Worm (Caenorhabditis elegans) whole organism, young adult: ENCODE results near the gene mks-2.
A peak's percentile ranks its signal among the peaks of the same experiment; 100 is the strongest.

Experiments used
- B0261.1 ChIP-seq: sonication (generic microtip); optimal IDR thresholded peaks from 2 replicates; lab custom pipeline; 2016; ENCODE audit warnings: mild to moderate bottlenecking, missing genetic modification characterization, moderate library complexity, missing compliant biosample characterization
- F23B12.7 ChIP-seq: sonication (generic microtip); optimal IDR thresholded peaks from 2 replicates; lab custom pipeline; 2017; ENCODE audit warnings: missing genetic modification characterization, mild to moderate bottlenecking, missing compliant biosample characterization, antibody characterized with exemption, moderate library complexity; ENCODE audit not compliant: insufficient read depth
- F33H1.4 ChIP-seq: fragments of 200-800 bp; sonication (Bioruptor generic); IDR thresholded peaks from 2 replicates; pipeline ENCODE4 v1.3.6; 2022; ENCODE audit warnings: missing genetic modification reagents, missing genetic modification characterization, missing compliant biosample characterization
- F37B4.10 ChIP-seq: fragments of 200-800 bp; sonication (Bioruptor generic); IDR thresholded peaks from 2 replicates; pipeline ENCODE4 v1.3.6; 2022; ENCODE audit warnings: missing genetic modification characterization, missing compliant biosample characterization
- F49E8.2 ChIP-seq: sonication (generic microtip); optimal IDR thresholded peaks from 3 replicates; lab custom pipeline; 2017; ENCODE audit warnings: missing genetic modification characterization, mild to moderate bottlenecking, missing compliant biosample characterization, antibody characterized with exemption, moderate library complexity; ENCODE audit not compliant: insufficient read depth
- F52B5.7 ChIP-seq: sonication (generic microtip); optimal IDR thresholded peaks from 2 replicates; lab custom pipeline; 2016; ENCODE audit warnings: mild to moderate bottlenecking, missing genetic modification characterization, missing compliant biosample characterization
- T07F8.4 ChIP-seq: sonication (generic microtip); optimal IDR thresholded peaks from 2 replicates; lab custom pipeline; 2016; ENCODE audit warnings: mild to moderate bottlenecking, missing genetic modification characterization, moderate library complexity, missing compliant biosample characterization
- Y53F4B.3 ChIP-seq: fragments of 200-800 bp; sonication (Bioruptor generic); IDR thresholded peaks from 2 replicates; pipeline ENCODE4 v1.3.6; 2022; ENCODE audit warnings: missing genetic modification reagents, missing genetic modification characterization, missing compliant biosample characterization
- Y56A3A.18 ChIP-seq: fragments of 200-800 bp; sonication (Bioruptor generic); IDR thresholded peaks from 2 replicates; pipeline ENCODE4 v1.3.6; 2022; ENCODE audit warnings: missing genetic modification reagents, missing genetic modification characterization, missing compliant biosample characterization
- ZK185.1 ChIP-seq: sonication (generic microtip); optimal IDR thresholded peaks from 2 replicates; lab custom pipeline; 2016; ENCODE audit warnings: mild to moderate bottlenecking, missing genetic modification characterization, missing compliant biosample characterization; ENCODE audit not compliant: poor library complexity, severe bottlenecking
- ama-1 ChIP-seq, 3 experiments: fragments of 150-350 bp in 1 of 3; sonication (generic microtip) in 2 of 3; optimal IDR thresholded peaks; 2 replicates each; lab custom pipeline; 2014 to 2018; ENCODE audit warnings: missing biosample characterization in 2 of 3, missing genetic modification characterization in 2 of 3, missing genetic modification reagents in 2 of 3
- atf-7 ChIP-seq: sonication (generic microtip); optimal IDR thresholded peaks from 2 replicates; lab custom pipeline; 2017; ENCODE audit warnings: mild to moderate bottlenecking, missing genetic modification characterization, missing compliant biosample characterization
- attf-5 ChIP-seq: fragments of 200-800 bp; sonication (Bioruptor generic); optimal IDR thresholded peaks from 2 replicates; lab custom pipeline; 2018; ENCODE audit warnings: mild to moderate bottlenecking, missing genetic modification characterization, missing compliant biosample characterization
- bed-2 ChIP-seq: fragments of 200-800 bp; sonication (Bioruptor generic); IDR thresholded peaks from 2 replicates; pipeline ENCODE4 v1.3.6; 2022; ENCODE audit warnings: missing genetic modification reagents, missing genetic modification characterization, missing compliant biosample characterization
- cebp-2 ChIP-seq: fragments of 200-800 bp; sonication (Bioruptor generic); IDR thresholded peaks from 2 replicates; pipeline ENCODE4 v1.3.6; 2022; ENCODE audit warnings: missing genetic modification characterization, missing compliant biosample characterization
- ceh-27 ChIP-seq: fragments of 200-800 bp; sonication (Bioruptor generic); optimal IDR thresholded peaks from 2 replicates; lab custom pipeline; 2018; ENCODE audit warnings: mild to moderate bottlenecking, missing genetic modification characterization, moderate library complexity, missing compliant biosample characterization
- chd-7 ChIP-seq: sonication (generic microtip); optimal IDR thresholded peaks from 2 replicates; lab custom pipeline; 2016; ENCODE audit warnings: mild to moderate bottlenecking, missing genetic modification characterization, moderate library complexity, missing compliant biosample characterization
- die-1 ChIP-seq: sonication (generic microtip); optimal IDR thresholded peaks from 2 replicates; lab custom pipeline; 2016; ENCODE audit warnings: missing genotype, mild to moderate bottlenecking, missing genetic modification characterization, missing compliant biosample characterization
- dox-1 ChIP-seq: fragments of 200-800 bp; sonication (Bioruptor generic); IDR thresholded peaks from 2 replicates; pipeline ENCODE4 v1.3.6; 2022; ENCODE audit warnings: missing genetic modification reagents, missing genetic modification characterization, missing compliant biosample characterization
- dpff-1 ChIP-seq: sonication (generic microtip); optimal IDR thresholded peaks from 2 replicates; lab custom pipeline; 2017; ENCODE audit warnings: mild to moderate bottlenecking, missing genetic modification characterization, missing compliant biosample characterization
- egrh-3 ChIP-seq: fragments of 200-800 bp; sonication (Bioruptor generic); IDR thresholded peaks from 2 replicates; pipeline ENCODE4 v1.3.6; 2022; ENCODE audit warnings: missing genetic modification reagents, missing genetic modification characterization, missing compliant biosample characterization
- ekl-4 ChIP-seq: fragments of 200-800 bp; sonication (Bioruptor generic); IDR thresholded peaks from 2 replicates; pipeline ENCODE4 v1.3.6; 2022; ENCODE audit warnings: missing genetic modification reagents, missing genetic modification characterization, missing compliant biosample characterization
- fkh-3 ChIP-seq: sonication (generic microtip); optimal IDR thresholded peaks from 2 replicates; lab custom pipeline; 2016; ENCODE audit warnings: mild to moderate bottlenecking, missing genetic modification characterization, missing compliant biosample characterization
- hlh-12 ChIP-seq: sonication (generic microtip); optimal IDR thresholded peaks from 2 replicates; lab custom pipeline; 2016; ENCODE audit warnings: missing genetic modification characterization, missing compliant biosample characterization
- hmg-1.2 ChIP-seq: fragments of 200-800 bp; sonication (Bioruptor generic); IDR thresholded peaks from 2 replicates; pipeline ENCODE4 v1.3.6; 2022; ENCODE audit warnings: missing genetic modification reagents, missing genetic modification characterization, missing compliant biosample characterization
- hrde-1 ChIP-seq: sonication (generic microtip); optimal IDR thresholded peaks from 2 replicates; lab custom pipeline; 2016; ENCODE audit warnings: missing genetic modification characterization, mild to moderate bottlenecking, missing compliant biosample characterization, moderate library complexity, missing genotype, missing genetic modification reagents, borderline replicate concordance
- let-607 ChIP-seq, 2 experiments: fragments of 200-800 bp in 1 of 2; sonication (Bioruptor generic) in 1 of 2; sonication (generic microtip) in 1 of 2; optimal IDR thresholded peaks; 2 replicates each; lab custom pipeline; 2016 to 2018; ENCODE audit warnings: mild to moderate bottlenecking in 2 of 2, missing compliant biosample characterization in 2 of 2, missing genetic modification characterization in 2 of 2, moderate library complexity in 2 of 2, missing genotype in 1 of 2
- lin-26 ChIP-seq: fragments of 200-800 bp; sonication (Bioruptor generic); IDR thresholded peaks from 2 replicates; pipeline ENCODE4 v1.3.6; 2022; ENCODE audit warnings: missing genetic modification reagents, missing genetic modification characterization, missing compliant biosample characterization
- lir-1 ChIP-seq: fragments of 200-800 bp; sonication (Bioruptor generic); conservative IDR thresholded peaks from 2 replicates; pipeline ENCODE4 v1.3.6; 2022; ENCODE audit warnings: missing genetic modification reagents, missing genetic modification characterization, missing compliant biosample characterization
- lsl-1 ChIP-seq: fragments of 200-800 bp; sonication (Bioruptor generic); optimal IDR thresholded peaks from 2 replicates; lab custom pipeline; 2018; ENCODE audit warnings: mild to moderate bottlenecking, missing genetic modification characterization, moderate library complexity, missing compliant biosample characterization
- madf-6 ChIP-seq: fragments of 200-800 bp; sonication (Bioruptor generic); IDR thresholded peaks from 2 replicates; pipeline ENCODE4 v1.3.6; 2022; ENCODE audit warnings: missing genetic modification reagents, missing genetic modification characterization, missing compliant biosample characterization
- madf-8 ChIP-seq: fragments of 200-800 bp; sonication (Bioruptor generic); conservative IDR thresholded peaks from 2 replicates; pipeline ENCODE4 v1.3.6; 2022; ENCODE audit warnings: missing genetic modification reagents, missing genetic modification characterization, missing compliant biosample characterization
- mcd-1 ChIP-seq: fragments of 200-800 bp; sonication (Bioruptor generic); IDR thresholded peaks from 2 replicates; pipeline ENCODE4 v1.3.6; 2022; ENCODE audit warnings: missing genetic modification reagents, missing genetic modification characterization, missing compliant biosample characterization
- mxl-1 ChIP-seq: sonication (generic microtip); optimal IDR thresholded peaks from 2 replicates; lab custom pipeline; 2016; ENCODE audit warnings: missing genetic modification characterization, missing compliant biosample characterization
- nfyb-1 ChIP-seq: fragments of 200-800 bp; sonication (Bioruptor generic); IDR thresholded peaks from 2 replicates; pipeline ENCODE4 v1.3.6; 2022; ENCODE audit warnings: missing genetic modification reagents, missing genetic modification characterization, missing compliant biosample characterization
- nhr-120 ChIP-seq: fragments of 200-800 bp; sonication (Bioruptor generic); IDR thresholded peaks from 2 replicates; pipeline ENCODE4 v1.3.6; 2022; ENCODE audit warnings: missing genetic modification characterization, missing compliant biosample characterization
- nhr-80 ChIP-seq: sonication (generic microtip); optimal IDR thresholded peaks from 2 replicates; lab custom pipeline; 2016; ENCODE audit warnings: missing genetic modification characterization, missing compliant biosample characterization
- rcor-1 ChIP-seq: fragments of 200-800 bp; sonication (Bioruptor generic); IDR thresholded peaks from 2 replicates; pipeline ENCODE4 v1.3.6; 2022; ENCODE audit warnings: missing genetic modification reagents, missing genetic modification characterization, missing compliant biosample characterization
- repo-1 ChIP-seq: sonication (generic microtip); optimal IDR thresholded peaks from 2 replicates; lab custom pipeline; 2017; ENCODE audit warnings: mild to moderate bottlenecking, missing genetic modification characterization, missing compliant biosample characterization
- rpc-1 ChIP-seq, 2 experiments: fragments of 150-350 bp in 1 of 2; sonication (generic microtip) in 1 of 2; optimal IDR thresholded peaks; 2 replicates each; lab custom pipeline; 2014 to 2018; ENCODE audit warnings: missing biosample characterization in 1 of 2, missing genetic modification characterization in 1 of 2, missing genetic modification reagents in 1 of 2, missing genotype in 1 of 2
- snpc-3.4 ChIP-seq: sonication (generic microtip); optimal IDR thresholded peaks from 2 replicates; lab custom pipeline; 2017; ENCODE audit warnings: missing genetic modification characterization, mild to moderate bottlenecking, missing compliant biosample characterization, antibody characterized with exemption, moderate library complexity, missing genotype, missing genetic modification reagents
- somi-1 ChIP-seq: fragments of 200-800 bp; sonication (Bioruptor generic); optimal IDR thresholded peaks from 2 replicates; lab custom pipeline; 2018; ENCODE audit warnings: mild to moderate bottlenecking, missing genetic modification characterization, missing compliant biosample characterization
- sptf-2 ChIP-seq: fragments of 200-800 bp; sonication (Bioruptor generic); optimal IDR thresholded peaks from 2 replicates; lab custom pipeline; 2018; ENCODE audit warnings: mild to moderate bottlenecking, missing genetic modification characterization, missing compliant biosample characterization
- unc-130 ChIP-seq: sonication (generic microtip); optimal IDR thresholded peaks from 2 replicates; lab custom pipeline; 2016; ENCODE audit warnings: missing genetic modification reagents, missing genetic modification characterization, missing compliant biosample characterization
- zim-3 ChIP-seq: sonication (generic microtip); optimal IDR thresholded peaks from 2 replicates; lab custom pipeline; 2017; ENCODE audit warnings: mild to moderate bottlenecking, missing genetic modification characterization, moderate library complexity, missing compliant biosample characterization
- ztf-28 ChIP-seq: fragments of 200-800 bp; sonication (Bioruptor generic); IDR thresholded peaks from 2 replicates; pipeline ENCODE4 v1.3.6; 2022; ENCODE audit warnings: missing genetic modification reagents, missing genetic modification characterization, missing compliant biosample characterization
- ztf-3 ChIP-seq: fragments of 200-800 bp; sonication (Bioruptor generic); optimal IDR thresholded peaks from 2 replicates; lab custom pipeline; 2018; ENCODE audit warnings: mild to moderate bottlenecking, missing genetic modification characterization, missing compliant biosample characterization

The mks-2 gene

DNA sequence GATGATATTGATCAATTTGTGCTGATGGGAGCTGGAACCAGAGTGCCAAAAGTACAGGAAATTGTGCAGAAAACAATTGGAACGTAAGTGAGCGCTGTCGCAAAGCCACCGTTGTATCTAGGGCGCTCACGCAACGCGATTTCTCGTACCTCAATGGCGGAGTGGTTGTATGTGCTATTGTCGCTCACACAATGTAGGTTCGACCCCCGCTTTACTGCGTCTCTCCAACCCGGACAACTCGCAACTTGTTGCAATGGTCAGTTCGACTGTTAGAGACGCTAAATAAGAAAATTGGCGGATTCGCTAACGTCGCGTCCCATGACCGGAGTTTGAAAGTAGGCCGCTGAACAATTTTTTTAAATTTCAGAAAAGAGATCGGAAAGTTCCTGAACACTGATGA, 29.3 kb upstream of the mks-2 start:
- TF ChIP-seq F37B4.10 (GFP tag; lab: Robert Waterston, UW), result no peak
- TF ChIP-seq B0261.1 (tag; lab: Kevin White, UChicago), result peak; percentile 80
- TF ChIP-seq atf-7 (tag; lab: Kevin White, UChicago), result peak; percentile 40
- TF ChIP-seq hlh-12 (tag; lab: Kevin White, UChicago), result no peak
- no peak for TF ChIP-seq ama-1 (optimal IDR thresholded peaks at IDR 0.05; lab: Kevin White, UChicago)
- TF ChIP-seq ama-1 (GFP tag; optimal IDR thresholded peaks at IDR 0.05; lab: Kevin White, UChicago), result peak; percentile 66 to 71
- peak; percentile 63 for TF ChIP-seq T07F8.4 (tag; lab: Kevin White, UChicago)
- peak; percentile 43 for TF ChIP-seq hrde-1 (tag; lab: Kevin White, UChicago)
- no peak for TF ChIP-seq Y53F4B.3 (GFP tag; lab: Robert Waterston, UW)
- TF ChIP-seq nhr-120, result no peak
- peak; percentile 17; the same call in 1 of the 2 replicates for TF ChIP-seq egrh-3 (GFP tag; lab: Robert Waterston, UW)
- TF ChIP-seq lin-26 (GFP tag; lab: Robert Waterston, UW), result peak; percentile 80
- TF ChIP-seq ZK185.1 (tag; lab: Kevin White, UChicago), result peak; percentile 76
- TF ChIP-seq dpff-1 (tag; lab: Kevin White, UChicago), result no peak
- peak; percentile 35 for TF ChIP-seq nhr-80 (tag; lab: Kevin White, UChicago)
- TF ChIP-seq madf-6 (GFP tag; lab: Robert Waterston, UW), result peak; percentile 55
- TF ChIP-seq lsl-1 (GFP tag; lab: Kevin White, UChicago), result peak; percentile 43
- peak; percentile 71 for TF ChIP-seq repo-1 (tag; lab: Kevin White, UChicago)
- 0 out of 2 replicates have a peak, but pooled peaks have one; percentile 3 for TF ChIP-seq madf-8 (GFP tag; lab: Robert Waterston, UW)
- TF ChIP-seq rpc-1 (optimal IDR thresholded peaks at IDR 0.05; lab: Kevin White, UChicago), result peak; percentile 70
- TF ChIP-seq rpc-1 (tag; optimal IDR thresholded peaks at IDR 0.05; lab: Kevin White, UChicago), result peak; percentile 77
- peak; percentile 82 for TF ChIP-seq F49E8.2 (tag; lab: Kevin White, UChicago)
- TF ChIP-seq let-607 (tag; optimal IDR thresholded peaks at IDR 0.05; lab: Kevin White, UChicago), result peak in 1 of 2 experiments; percentile 14
- peak; percentile 1 for TF ChIP-seq unc-130 (GFP tag; lab: Kevin White, UChicago)
- TF ChIP-seq ztf-28 (GFP tag; lab: Robert Waterston, UW), result no peak
- TF ChIP-seq snpc-3.4 (tag; lab: Kevin White, UChicago), result peak; percentile 56
- no peak for TF ChIP-seq ztf-3 (GFP tag; lab: Kevin White, UChicago)
- TF ChIP-seq mxl-1 (tag; lab: Kevin White, UChicago), result no peak
- TF ChIP-seq zim-3 (tag; lab: Kevin White, UChicago), result no peak
- TF ChIP-seq somi-1 (GFP tag; lab: Kevin White, UChicago), result no peak
- no peak for TF ChIP-seq Y56A3A.18
- 0 out of 2 replicates have a peak, but pooled peaks have one; percentile 41 for TF ChIP-seq cebp-2
- peak; percentile 41 for TF ChIP-seq hmg-1.2
- TF ChIP-seq F23B12.7 (tag; lab: Kevin White, UChicago), result peak; percentile 95
- peak; percentile 51; the same call in 1 of the 2 replicates for TF ChIP-seq rcor-1 (GFP tag; lab: Robert Waterston, UW)
- peak; percentile 63 for TF ChIP-seq fkh-3
- peak; percentile 63 for TF ChIP-seq nfyb-1 (GFP tag; lab: Robert Waterston, UW)
- peak; percentile 35 for TF ChIP-seq ceh-27 (GFP tag; lab: Kevin White, UChicago)
- peak; percentile 73 for TF ChIP-seq dox-1 (GFP tag; lab: Robert Waterston, UW)
- peak; percentile 70 for TF ChIP-seq die-1 (tag; lab: Kevin White, UChicago)
- TF ChIP-seq mcd-1 (GFP tag; lab: Robert Waterston, UW), result peak; percentile 54; the same call in 1 of the 2 replicates
- TF ChIP-seq lir-1, result no peak
- TF ChIP-seq F33H1.4 (GFP tag; lab: Robert Waterston, UW), result peak; percentile 46
- peak; percentile 27 for TF ChIP-seq sptf-2
- peak; percentile 17 for TF ChIP-seq F52B5.7
- peak; percentile 68 for TF ChIP-seq attf-5 (GFP tag; lab: Kevin White, UChicago)
- TF ChIP-seq ekl-4 (GFP tag; lab: Robert Waterston, UW), result peak; percentile 87
- TF ChIP-seq bed-2, result 0 out of 2 replicates have a peak, but pooled peaks have one; percentile 15
- TF ChIP-seq chd-7, result peak; percentile 50
